Worm (Caenorhabditis elegans): ENCODE measurements around the gene tag-276.

Gene tag-276

DNA sequence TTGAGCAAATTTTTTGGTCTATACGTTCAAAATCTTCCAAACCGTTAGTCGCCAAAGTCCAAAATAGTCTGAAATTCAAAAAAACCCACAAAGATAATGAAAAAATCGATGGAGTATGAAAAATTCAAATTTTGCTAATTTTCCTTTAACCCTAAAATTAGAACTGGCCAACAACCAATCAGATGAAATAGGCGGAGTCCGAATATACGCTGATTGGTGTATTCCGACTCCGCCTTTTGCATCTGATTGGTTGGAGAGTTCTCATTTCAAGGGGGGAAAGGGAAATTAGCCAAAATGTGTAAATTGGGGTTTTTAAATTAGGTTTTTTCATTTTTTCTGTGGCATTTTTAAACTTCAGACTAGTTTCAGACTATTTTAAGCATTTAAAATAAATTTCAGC lies 44.3 kb downstream of the tag-276 start:
- TF ChIP-seq Y67H2A.10 (GFP tag; conservative IDR thresholded peaks at IDR 0.05): no peak
- no peak for TF ChIP-seq nhr-90 (tag; optimal IDR thresholded peaks at IDR 0.05)
- no peak for TF ChIP-seq snpc-4 (GFP tag; optimal IDR thresholded peaks at IDR 0.05)
- no peak for TF ChIP-seq snpc-4 (tag; optimal IDR thresholded peaks at IDR 0.05)
- no peak for TF ChIP-seq tlf-1 (GFP tag; optimal IDR thresholded peaks at IDR 0.05)
- no peak for TF ChIP-seq die-1 (tag; optimal IDR thresholded peaks at IDR 0.05)
- TF ChIP-seq somi-1 (GFP tag; optimal IDR thresholded peaks at IDR 0.05): no peak
- no peak for TF ChIP-seq F22D6.2 (tag; optimal IDR thresholded peaks at IDR 0.05)
- no peak for TF ChIP-seq lsl-1 (GFP tag; optimal IDR thresholded peaks at IDR 0.05)
- no peak for TF ChIP-seq ztf-18 (tag; optimal IDR thresholded peaks at IDR 0.05)
- TF ChIP-seq let-526 (GFP tag; IDR thresholded peaks at IDR 0.05): no peak

DNA sequence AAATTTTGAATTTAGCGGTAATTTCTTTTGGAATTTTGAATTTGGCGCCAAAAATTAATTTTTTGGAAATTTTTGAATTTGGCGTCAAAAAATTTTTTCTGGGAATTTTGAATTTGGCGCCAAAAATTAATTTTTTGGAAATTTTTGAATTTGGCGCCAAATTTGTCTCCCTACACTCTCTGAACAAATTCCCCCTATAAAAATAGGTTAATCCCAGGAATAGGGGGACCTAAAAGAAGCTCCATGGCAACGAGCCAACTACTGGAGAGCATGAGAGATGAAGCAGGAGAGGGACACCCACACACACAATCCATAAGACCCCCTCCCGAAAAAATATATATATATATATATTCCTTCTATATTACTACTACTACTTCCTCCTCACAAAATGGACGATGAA lies 46.0 kb downstream of the tag-276 start, which contains the start of gene aqp-12:
Gene aqp-12 (plus strand): TSS at position 301 of the 400 bp plus-strand sequence.
- TF ChIP-seq somi-1 (GFP tag; optimal IDR thresholded peaks at IDR 0.05) (no peak), madf-3 (GFP tag; IDR thresholded peaks at IDR 0.05) (no peak), T26A5.8 (tag; optimal IDR thresholded peaks at IDR 0.05) (no peak)

DNA sequence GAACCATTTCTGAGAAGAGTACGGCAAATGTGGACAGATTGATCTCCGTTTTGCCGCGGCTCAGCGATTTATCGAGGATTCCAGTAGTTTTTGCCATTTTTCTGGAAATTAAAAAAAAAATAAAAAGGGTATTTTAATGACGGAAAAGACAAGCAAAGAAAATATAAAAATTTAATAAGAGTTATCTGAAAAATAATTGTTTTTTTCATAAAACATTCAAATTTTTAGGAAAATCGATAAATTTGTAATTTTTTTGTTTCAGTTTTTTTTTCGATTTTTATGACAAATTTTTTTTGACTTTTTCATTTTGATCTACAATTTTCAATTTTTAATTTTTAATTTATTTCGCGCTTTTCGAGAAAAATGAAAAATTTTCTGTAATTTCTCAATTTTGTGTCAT lies 46.7 kb downstream of the tag-276 start, which contains the start of gene trpp-5:
Gene trpp-5 (minus strand): TSS at position 101 of the 400 bp plus-strand sequence.
- TF ChIP-seq F23B12.7 (tag; optimal IDR thresholded peaks at IDR 0.05; ENCODE audit: insufficient read depth) (no peak), tbp1 (GFP tag; optimal IDR thresholded peaks at IDR 0.05) (no peak), zim-3 (tag; optimal IDR thresholded peaks at IDR 0.05) (no peak), ceh-100 (GFP tag; IDR thresholded peaks at IDR 0.05) (no peak), Y56A3A.18 (GFP tag; IDR thresholded peaks at IDR 0.05) (no peak)

DNA sequence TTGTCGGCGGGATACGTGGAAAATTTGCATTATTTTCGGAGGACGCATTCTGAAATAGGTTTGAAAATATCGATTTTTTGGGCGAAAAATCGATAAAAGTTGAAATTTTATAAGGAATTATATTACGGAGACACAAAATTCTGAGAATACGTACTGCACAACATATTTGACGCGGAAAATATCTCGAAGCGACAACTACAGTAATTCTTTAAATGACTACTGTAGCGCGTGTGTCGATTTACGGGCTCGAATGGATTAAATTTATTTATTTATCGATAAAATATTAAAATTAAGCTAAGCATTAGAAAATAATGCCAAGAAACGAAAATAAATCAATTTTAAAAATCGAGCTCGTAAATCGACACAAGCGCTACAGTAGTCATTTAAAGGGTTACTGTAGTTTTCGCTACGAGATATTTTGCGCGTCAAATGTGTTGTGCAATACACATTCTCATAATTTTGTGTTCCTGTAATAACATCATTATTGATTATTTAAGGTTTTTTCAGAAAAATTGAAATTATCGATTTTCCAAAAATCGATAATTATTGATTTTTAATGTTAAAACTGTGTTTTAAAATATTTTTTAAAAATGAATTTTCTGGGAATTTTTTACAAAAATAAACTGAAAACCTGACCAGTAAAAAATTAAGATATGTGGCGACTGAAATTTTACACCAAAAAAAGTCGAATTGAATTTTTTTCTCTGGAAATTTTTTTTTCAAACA lies 48.9 kb downstream of the tag-276 start, which contains the start of gene polg-1:
Gene polg-1 (minus strand): TSS at position 51 of the 726 bp plus-strand sequence.
- TF ChIP-seq lsl-1 (GFP tag; optimal IDR thresholded peaks at IDR 0.05): peak; percentile 46
- no peak for TF ChIP-seq nhr-27 (tag; optimal IDR thresholded peaks at IDR 0.05)

DNA sequence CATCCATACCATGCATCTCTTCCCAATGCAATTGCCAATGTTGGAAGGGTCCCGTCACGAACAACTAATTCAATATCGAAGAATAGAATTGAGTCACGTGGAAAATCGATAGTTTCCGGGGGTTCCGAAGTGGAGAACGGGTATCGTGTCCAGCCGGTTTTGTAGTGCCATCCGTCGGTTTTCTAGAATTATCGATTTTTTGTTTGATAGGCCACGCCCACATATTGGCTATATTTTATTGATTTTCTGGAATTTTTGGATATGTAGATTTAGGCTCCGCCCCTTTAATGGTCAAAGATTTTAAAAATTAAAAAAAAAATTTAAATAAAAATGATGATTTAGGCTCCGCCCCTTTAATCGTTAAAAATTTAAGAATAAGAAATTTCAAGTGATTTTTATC lies 49.7 kb downstream of the tag-276 start:
- no peak for TF ChIP-seq C17E4.6 (GFP tag; IDR thresholded peaks at IDR 0.05)
- TF ChIP-seq rpc-1 (optimal IDR thresholded peaks at IDR 0.05): no peak
- no peak for TF ChIP-seq rpc-1 (tag; optimal IDR thresholded peaks at IDR 0.05)
- no peak for TF ChIP-seq dpff-1 (tag; optimal IDR thresholded peaks at IDR 0.05)
- no peak for TF ChIP-seq athp-1 (tag; optimal IDR thresholded peaks at IDR 0.05)
- TF ChIP-seq C06A6.2 (GFP tag; conservative IDR thresholded peaks at IDR 0.05): no peak
- no peak for TF ChIP-seq rec-8 (tag; optimal IDR thresholded peaks at IDR 0.05)
- TF ChIP-seq F49E8.2 (tag; optimal IDR thresholded peaks at IDR 0.05; ENCODE audit: insufficient read depth): no peak
- TF ChIP-seq snpc-1.3 (tag; optimal IDR thresholded peaks at IDR 0.05; ENCODE audit: insufficient read depth): no peak
- TF ChIP-seq aptf-2 (GFP tag; conservative IDR thresholded peaks at IDR 0.05): no peak
- no peak for TF ChIP-seq ceh-58 (GFP tag; IDR thresholded peaks at IDR 0.05)
- TF ChIP-seq T26A5.8 (tag; optimal IDR thresholded peaks at IDR 0.05): no peak
- TF ChIP-seq rcor-1 (GFP tag; IDR thresholded peaks at IDR 0.05): no peak
- no peak for TF ChIP-seq fkh-3 (tag; optimal IDR thresholded peaks at IDR 0.05)
- TF ChIP-seq B0019.2 (GFP tag; conservative IDR thresholded peaks at IDR 0.05): no peak
- TF ChIP-seq hmg-20 (GFP tag; IDR thresholded peaks at IDR 0.05): no peak
- TF ChIP-seq sdz-38 (tag; optimal IDR thresholded peaks at IDR 0.05): no peak

Measured in whole organism, young adult.